Worm (Caenorhabditis elegans): Measurements from ENCODE around the gene sfxn-1.5.

The sfxn-1.5 gene

DNA sequence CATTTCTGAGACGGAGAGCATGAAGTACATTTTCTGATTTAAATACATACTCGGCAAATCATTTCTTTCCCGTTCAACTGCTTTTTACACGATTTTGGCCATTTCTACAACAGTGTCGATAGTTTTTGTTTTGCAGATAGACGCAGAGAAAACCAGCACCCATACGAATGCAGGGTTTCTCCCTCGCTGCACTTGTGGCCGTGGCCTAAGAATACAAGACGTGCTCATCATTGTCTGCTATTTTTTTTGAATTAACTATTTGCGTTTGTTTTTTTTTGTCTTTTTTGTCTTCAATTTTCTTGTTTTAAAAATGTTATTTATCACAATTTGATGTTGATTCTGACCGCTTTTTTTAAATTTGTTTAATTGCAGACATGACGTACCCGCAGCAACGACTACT lies 31.6 kb upstream of the sfxn-1.5 start, which contains the start of gene smcl-1:
Gene smcl-1, plus strand, starts transcription at position 373 of the 400 bp plus-strand sequence.
- no peak for TF ChIP-seq unc-3 (GFP tag; conservative IDR thresholded peaks at IDR 0.05)
- no peak for TF ChIP-seq unc-3 (tag; optimal IDR thresholded peaks at IDR 0.05)
- peak; percentile 56 for TF ChIP-seq ceh-2 (tag; optimal IDR thresholded peaks at IDR 0.05)
- peak; percentile 42 for TF ChIP-seq C08G9.2 (tag; optimal IDR thresholded peaks at IDR 0.05)
- TF ChIP-seq sdc-2 (tag; optimal IDR thresholded peaks at IDR 0.05) = peak; percentile 3
- TF ChIP-seq ets-4 (tag; optimal IDR thresholded peaks at IDR 0.05) = peak; percentile 42
- no peak for TF ChIP-seq ceh-6 (GFP tag; optimal IDR thresholded peaks at IDR 0.05)
- TF ChIP-seq sox-4 (tag; optimal IDR thresholded peaks at IDR 0.05) = no peak
- peak; percentile 74 for TF ChIP-seq ceh-31 (tag; optimal IDR thresholded peaks at IDR 0.05)
- TF ChIP-seq tbx-2 (tag; optimal IDR thresholded peaks at IDR 0.05) = peak; percentile 57
- peak; percentile 41 for TF ChIP-seq nfya-1 (tag; optimal IDR thresholded peaks at IDR 0.05)

DNA sequence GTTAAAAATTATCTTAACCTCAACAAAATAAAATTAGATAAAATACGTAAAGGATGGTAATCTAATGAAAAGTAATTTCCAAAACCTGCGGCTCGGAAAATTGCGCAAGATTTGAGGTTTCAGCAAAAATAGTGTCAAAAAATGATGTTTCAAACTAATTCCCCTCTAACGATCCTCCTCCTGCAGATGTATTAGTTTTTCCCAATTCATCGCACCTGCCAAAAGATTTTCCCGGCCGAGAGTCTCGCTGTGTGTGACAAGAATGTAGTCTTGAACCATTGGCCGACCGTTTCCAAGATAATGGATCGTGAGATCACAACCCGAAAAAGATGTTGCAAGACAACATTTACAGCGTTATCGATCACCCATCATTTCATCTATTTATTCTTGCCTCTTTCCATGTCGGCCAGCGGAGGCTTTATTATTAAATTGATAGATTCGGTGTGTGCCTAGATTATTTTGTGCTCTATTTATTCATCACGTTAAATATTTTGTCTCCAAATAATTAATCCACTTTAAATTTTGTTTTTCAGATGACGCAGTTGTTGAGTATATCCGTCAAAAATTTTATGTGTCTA lies 28.6 kb upstream of the sfxn-1.5 start, which contains the start of the genes C44C10.10 and C44C10.5:
Gene C44C10.10, plus strand, starts transcription at position 301 of the 578 bp plus-strand sequence.
Gene C44C10.5, plus strand, starts transcription at position 528 of the 578 bp plus-strand sequence.
- TF ChIP-seq ceh-45 (GFP tag; IDR thresholded peaks at IDR 0.05) = no peak
- TF ChIP-seq K09A11.1 (tag; optimal IDR thresholded peaks at IDR 0.05; ENCODE audit: insufficient read depth) = no peak
- no peak for TF ChIP-seq ceh-31 (tag; optimal IDR thresholded peaks at IDR 0.05)
- no peak for TF ChIP-seq nhr-232 (tag; optimal IDR thresholded peaks at IDR 0.05)

DNA sequence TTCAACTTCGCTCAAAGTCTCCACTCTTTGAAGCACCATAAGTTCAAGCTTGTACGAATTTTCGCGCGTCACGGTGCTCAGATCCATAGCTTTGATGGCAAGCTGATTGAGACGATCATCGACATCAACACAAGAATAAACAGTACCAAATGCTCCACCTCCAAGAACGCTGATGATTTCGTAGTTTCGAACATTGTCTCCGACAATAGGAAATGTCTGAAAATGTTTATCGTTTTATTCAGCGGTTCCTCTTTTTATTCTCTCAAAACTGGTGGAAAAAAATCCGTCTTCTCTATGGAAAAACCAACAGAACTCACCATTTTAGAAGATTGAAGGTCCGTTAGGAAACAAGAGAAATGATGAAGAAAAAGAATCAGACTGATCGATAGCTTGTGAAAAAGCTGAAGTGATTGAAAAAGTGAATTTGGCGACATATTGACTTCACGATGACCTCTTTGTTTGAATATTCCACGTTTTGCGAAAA lies 26.4 kb upstream of the sfxn-1.5 start, which contains the start of gene C44C10.7:
Gene C44C10.7, minus strand, starts transcription at position 434 of the 484 bp plus-strand sequence.
- TF ChIP-seq lim-6 (tag; optimal IDR thresholded peaks at IDR 0.05) = no peak
- TF ChIP-seq sox-2 (GFP tag; IDR thresholded peaks at IDR 0.05) = no peak
- TF ChIP-seq K02D7.2 (tag; optimal IDR thresholded peaks at IDR 0.05) = no peak
- no peak for TF ChIP-seq dmd-4 (tag; optimal IDR thresholded peaks at IDR 0.05; ENCODE audit: borderline replicate concordance)
- no peak for TF ChIP-seq ama-1 (optimal IDR thresholded peaks at IDR 0.05)
- no peak for TF ChIP-seq pha-2 (tag; optimal IDR thresholded peaks at IDR 0.05)
- no peak for TF ChIP-seq ztf-16 (tag; optimal IDR thresholded peaks at IDR 0.05)
- TF ChIP-seq pag-3 (tag; optimal IDR thresholded peaks at IDR 0.05; ENCODE audit: borderline replicate concordance) = no peak
- TF ChIP-seq unc-42 (tag; optimal IDR thresholded peaks at IDR 0.05) = no peak
- TF ChIP-seq ceh-9 (tag; optimal IDR thresholded peaks at IDR 0.05) = no peak
- TF ChIP-seq pha-4 (tag; optimal IDR thresholded peaks at IDR 0.05) = no peak
- no peak for TF ChIP-seq nhr-232 (tag; optimal IDR thresholded peaks at IDR 0.05)
- TF ChIP-seq hlh-15 (tag; optimal IDR thresholded peaks at IDR 0.05) = no peak
- no peak for TF ChIP-seq ceh-19 (GFP tag; optimal IDR thresholded peaks at IDR 0.05)
- TF ChIP-seq npax-4 (tag; optimal IDR thresholded peaks at IDR 0.05) = no peak
- no peak for TF ChIP-seq nhr-11 (tag; optimal IDR thresholded peaks at IDR 0.05)
- no peak for TF ChIP-seq syd-9 (tag; optimal IDR thresholded peaks at IDR 0.05)
- no peak for TF ChIP-seq fkh-6 (tag; optimal IDR thresholded peaks at IDR 0.05)
- no peak for TF ChIP-seq sdc-2 (tag; optimal IDR thresholded peaks at IDR 0.05)

DNA sequence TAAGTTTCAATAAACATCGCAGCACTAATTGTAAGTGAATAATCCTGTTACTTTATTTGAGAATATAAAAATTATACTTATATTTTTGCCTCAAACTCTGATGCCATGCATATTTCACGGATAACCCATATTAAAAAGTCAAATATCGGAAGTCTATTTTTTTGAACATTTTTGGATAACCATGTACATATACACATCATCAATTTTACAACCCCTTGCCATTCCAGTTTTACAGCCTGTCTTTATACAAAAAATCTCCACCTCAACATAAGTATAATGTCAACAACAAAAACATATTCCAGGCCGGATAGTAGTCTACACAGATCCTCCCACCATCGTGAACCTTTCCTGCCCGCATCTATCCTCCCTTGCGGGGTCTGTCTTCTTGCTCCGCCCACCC lies 22.8 kb upstream of the sfxn-1.5 start, which contains the start of gene hnd-1:
Gene hnd-1, plus strand, starts transcription at position 301 of the 400 bp plus-strand sequence.
- no peak for TF ChIP-seq unc-42 (tag; optimal IDR thresholded peaks at IDR 0.05)
- TF ChIP-seq ttx-3 (tag; optimal IDR thresholded peaks at IDR 0.05) = no peak
- TF ChIP-seq ceh-48 (tag; optimal IDR thresholded peaks at IDR 0.05) = no peak
- no peak for TF ChIP-seq pax-1 (tag; optimal IDR thresholded peaks at IDR 0.05)
- no peak for TF ChIP-seq rnt-1 (tag; optimal IDR thresholded peaks at IDR 0.05)
- no peak for TF ChIP-seq nhr-232 (tag; optimal IDR thresholded peaks at IDR 0.05)
- TF ChIP-seq ceh-9 (tag; optimal IDR thresholded peaks at IDR 0.05) = no peak
- TF ChIP-seq tbx-7 (tag; optimal IDR thresholded peaks at IDR 0.05) = no peak
- TF ChIP-seq unc-86 (tag; optimal IDR thresholded peaks at IDR 0.05) = no peak
- no peak for TF ChIP-seq hlh-15 (tag; optimal IDR thresholded peaks at IDR 0.05)
- no peak for TF ChIP-seq T23F11.4 (GFP tag; optimal IDR thresholded peaks at IDR 0.05)
- TF ChIP-seq ceh-30 (tag; optimal IDR thresholded peaks at IDR 0.05) = no peak
- no peak for TF ChIP-seq ceh-22 (tag; optimal IDR thresholded peaks at IDR 0.05)
- TF ChIP-seq eyg-1 (tag; optimal IDR thresholded peaks at IDR 0.05) = no peak
- TF ChIP-seq hlh-13 (GFP tag; optimal IDR thresholded peaks at IDR 0.05) = no peak
- TF ChIP-seq che-1 (tag; optimal IDR thresholded peaks at IDR 0.05) = no peak
- TF ChIP-seq pag-3 (tag; optimal IDR thresholded peaks at IDR 0.05; ENCODE audit: borderline replicate concordance) = no peak
- TF ChIP-seq sox-2 (GFP tag; IDR thresholded peaks at IDR 0.05) = no peak
- no peak for TF ChIP-seq ets-4 (tag; optimal IDR thresholded peaks at IDR 0.05)
